Worm (Caenorhabditis elegans) whole organism, late embryonic: ENCODE measurements around the gene C31E10.6.

Source experiments
- K09A11.1 ChIP-seq: sonication (generic microtip); optimal IDR thresholded peaks from 2 replicates; lab custom pipeline; 2017; ENCODE audit warnings: antibody characterized with exemption, mild to moderate bottlenecking, missing genetic modification characterization, missing compliant biosample characterization; ENCODE audit not compliant: insufficient read depth
- ahr-1 ChIP-seq: sonication (generic microtip); optimal IDR thresholded peaks from 2 replicates; lab custom pipeline; 2016; ENCODE audit warnings: missing genetic modification characterization, missing compliant biosample characterization
- ama-1 ChIP-seq: fragments of 150-350 bp; optimal IDR thresholded peaks from 2 replicates; lab custom pipeline; 2014
- ceh-2 ChIP-seq: sonication (generic microtip); optimal IDR thresholded peaks from 2 replicates; lab custom pipeline; 2016; ENCODE audit warnings: missing genotype, missing genetic modification characterization, missing compliant biosample characterization
- ets-4 ChIP-seq: sonication (generic microtip); optimal IDR thresholded peaks from 2 replicates; lab custom pipeline; 2016; ENCODE audit warnings: missing genetic modification characterization, missing compliant biosample characterization
- lim-6 ChIP-seq: sonication (generic microtip); optimal IDR thresholded peaks from 2 replicates; lab custom pipeline; 2016; ENCODE audit warnings: missing genetic modification characterization, missing compliant biosample characterization
- odd-2 ChIP-seq: sonication (generic microtip); optimal IDR thresholded peaks from 2 replicates; lab custom pipeline; 2017; ENCODE audit warnings: antibody characterized with exemption, mild to moderate bottlenecking, missing genetic modification characterization, missing compliant biosample characterization
- pqm-1 ChIP-seq: sonication (generic microtip); optimal IDR thresholded peaks from 2 replicates; lab custom pipeline; 2016; ENCODE audit warnings: missing genetic modification characterization, missing compliant biosample characterization

- no peak for TF ChIP-seq ama-1 (lab: Kevin White, UChicago)
- no peak for TF ChIP-seq ceh-2 (tag; lab: Kevin White, UChicago)
- TF ChIP-seq ets-4 (tag; lab: Kevin White, UChicago), result no peak
- TF ChIP-seq odd-2, result no peak
- TF ChIP-seq ahr-1 (tag; lab: Kevin White, UChicago), result no peak
- no peak for TF ChIP-seq K09A11.1 (tag; lab: Kevin White, UChicago)
- TF ChIP-seq lim-6, result no peak
- TF ChIP-seq pqm-1 (tag; lab: Kevin White, UChicago), result no peak
These were observed 9.8 kb upstream of the C31E10.6 start, which contains the start of gene irld-24 for ce11 chrX:13986307-13986706.
